Fruit fly (Drosophila melanogaster) whole organism, prepupa: ENCODE results near the gene Vha16-2.

ENCODE experiments used
- Blimp-1 ChIP-seq: fragments of 200-800 bp; sonication (Bioruptor generic); optimal IDR thresholded peaks from 3 replicates; lab custom pipeline; 2017; ENCODE audit warnings: missing biosample characterization, missing genetic modification characterization, mild to moderate bottlenecking, moderate library complexity, missing genetic modification reagents
- CG11762 ChIP-seq: fragments of 200-800 bp; sonication (Bioruptor generic); optimal IDR thresholded peaks from 3 replicates; lab custom pipeline; 2016; ENCODE audit warnings: missing biosample characterization, missing genetic modification characterization; ENCODE audit not compliant: insufficient read depth
- CG15336 ChIP-seq: fragments of 200-800 bp; sonication (Bioruptor generic); IDR thresholded peaks from 2 replicates; pipeline ENCODE4 v1.3.6; 2022; ENCODE audit warnings: missing biosample characterization, missing genetic modification characterization
- CG1621 ChIP-seq: fragments of 200-800 bp; sonication (Bioruptor generic); optimal IDR thresholded peaks from 3 replicates; lab custom pipeline; 2018; ENCODE audit warnings: missing biosample characterization, mild to moderate bottlenecking, missing genetic modification characterization
- CG16779 ChIP-seq: fragments of 200-800 bp; sonication (Bioruptor generic); optimal IDR thresholded peaks from 3 replicates; lab custom pipeline; 2017; ENCODE audit warnings: missing biosample characterization, mild to moderate bottlenecking, missing genetic modification characterization
- CG3032 ChIP-seq: fragments of 200-800 bp; optimal IDR thresholded peaks from 2 replicates; lab custom pipeline; 2019; ENCODE audit warnings: missing biosample characterization, mild to moderate bottlenecking, missing genetic modification characterization, moderate library complexity
- CG3919 ChIP-seq: fragments of 200-800 bp; sonication (Bioruptor generic); optimal IDR thresholded peaks from 3 replicates; lab custom pipeline; 2016; ENCODE audit warnings: missing biosample characterization, missing genetic modification characterization
- CG4318 ChIP-seq: fragments of 200-800 bp; sonication (Bioruptor generic); optimal IDR thresholded peaks from 3 replicates; lab custom pipeline; 2017; ENCODE audit warnings: missing biosample characterization, mild to moderate bottlenecking, missing genetic modification characterization
- CG6163 ChIP-seq: fragments of 200-800 bp; sonication (Bioruptor generic); IDR thresholded peaks from 3 replicates; pipeline ENCODE4 v1.3.6; 2022; ENCODE audit warnings: missing biosample characterization, missing genetic modification characterization
- CG6276 ChIP-seq: fragments of 200-800 bp; sonication (Bioruptor generic); optimal IDR thresholded peaks from 2 replicates; lab custom pipeline; 2017; ENCODE audit warnings: missing biosample characterization, mild to moderate bottlenecking, missing genetic modification characterization
- CG6808 ChIP-seq: fragments of 200-800 bp; sonication (Bioruptor generic); optimal IDR thresholded peaks from 3 replicates; lab custom pipeline; 2017; ENCODE audit warnings: missing biosample characterization, missing genetic modification characterization, mild to moderate bottlenecking, moderate library complexity, missing genetic modification reagents
- CG8119 ChIP-seq: fragments of 200-800 bp; sonication (Bioruptor generic); IDR thresholded peaks from 3 replicates; pipeline ENCODE4 v1.3.6; 2022; ENCODE audit warnings: missing biosample characterization, missing genetic modification characterization
- CG9139 ChIP-seq: fragments of 200-800 bp; sonication (Bioruptor generic); optimal IDR thresholded peaks from 3 replicates; lab custom pipeline; 2017; ENCODE audit warnings: missing biosample characterization, mild to moderate bottlenecking, missing genetic modification characterization
- Eip75B ChIP-seq: fragments of 200-800 bp; sonication (Bioruptor generic); optimal IDR thresholded peaks from 3 replicates; lab custom pipeline; 2016; ENCODE audit warnings: missing biosample characterization, missing genetic modification characterization
- Eip78C ChIP-seq: fragments of 200-800 bp; sonication (Bioruptor generic); peaks from one replicate; lab custom pipeline; 2016; ENCODE audit warnings: missing biosample characterization, missing genetic modification characterization
- Eip93F ChIP-seq: fragments of 200-800 bp; sonication (Bioruptor generic); optimal IDR thresholded peaks from 2 replicates; lab custom pipeline; 2016; ENCODE audit warnings: missing biosample characterization, mild to moderate bottlenecking, missing genetic modification characterization
- Ets21C ChIP-seq: fragments of 200-800 bp; sonication (Bioruptor generic); optimal IDR thresholded peaks from 3 replicates; lab custom pipeline; 2016; ENCODE audit warnings: missing biosample characterization, missing genetic modification characterization
- Ets96B ChIP-seq: fragments of 200-800 bp; optimal IDR thresholded peaks from 2 replicates; lab custom pipeline; 2019; ENCODE audit warnings: missing biosample characterization, mild to moderate bottlenecking, missing genetic modification characterization, moderate library complexity
- Gug ChIP-seq: fragments of 200-800 bp; sonication (Bioruptor generic); IDR thresholded peaks from 2 replicates; pipeline ENCODE4 v1.3.6; 2022; ENCODE audit warnings: missing biosample characterization, missing genetic modification characterization
- Hr39 ChIP-seq: fragments of 200-800 bp; sonication (Bioruptor generic); optimal IDR thresholded peaks from 2 replicates; lab custom pipeline; 2016; ENCODE audit warnings: missing biosample characterization, missing genetic modification characterization
- Hr4 ChIP-seq: fragments of 200-800 bp; sonication (Bioruptor generic); optimal IDR thresholded peaks from 3 replicates; lab custom pipeline; 2016; ENCODE audit warnings: missing biosample characterization, missing genetic modification characterization
- Lpt ChIP-seq: fragments of 200-800 bp; sonication (Bioruptor generic); optimal IDR thresholded peaks from 3 replicates; lab custom pipeline; 2016; ENCODE audit warnings: missing biosample characterization, missing genetic modification characterization
- Met ChIP-seq: fragments of 200-800 bp; sonication (Bioruptor generic); optimal IDR thresholded peaks from 3 replicates; lab custom pipeline; 2016; ENCODE audit warnings: missing biosample characterization, missing genetic modification characterization
- OdsH ChIP-seq: fragments of 200-800 bp; sonication (Bioruptor generic); optimal IDR thresholded peaks from 3 replicates; lab custom pipeline; 2016; ENCODE audit warnings: missing biosample characterization, missing genetic modification characterization
- Sox15 ChIP-seq: fragments of 200-800 bp; sonication (Bioruptor generic); optimal IDR thresholded peaks from 3 replicates; lab custom pipeline; 2016; ENCODE audit warnings: missing biosample characterization, missing genetic modification characterization
- achi ChIP-seq: fragments of 200-800 bp; sonication (Bioruptor generic); optimal IDR thresholded peaks from 3 replicates; lab custom pipeline; 2016; ENCODE audit warnings: missing biosample characterization, missing genetic modification characterization
- cyc ChIP-seq: fragments of 200-800 bp; sonication (Bioruptor generic); optimal IDR thresholded peaks from 3 replicates; lab custom pipeline; 2016; ENCODE audit warnings: missing biosample characterization, missing genetic modification characterization
- dac ChIP-seq: fragments of 200-800 bp; sonication (Bioruptor generic); optimal IDR thresholded peaks from 2 replicates; lab custom pipeline; 2017; ENCODE audit warnings: missing biosample characterization, mild to moderate bottlenecking, missing genetic modification characterization
- dsx ChIP-seq: fragments of 200-800 bp; optimal IDR thresholded peaks from 3 replicates; lab custom pipeline; 2019; ENCODE audit warnings: missing biosample characterization, mild to moderate bottlenecking, missing genetic modification characterization, moderate library complexity; ENCODE audit not compliant: poor library complexity, severe bottlenecking
- eg ChIP-seq: fragments of 200-800 bp; sonication (Bioruptor generic); IDR thresholded peaks from 3 replicates; pipeline ENCODE4 v1.3.6; 2022; ENCODE audit warnings: missing biosample characterization, missing genetic modification characterization
- fd59A ChIP-seq: fragments of 200-800 bp; sonication (Bioruptor generic); optimal IDR thresholded peaks from 2 replicates; lab custom pipeline; 2017; ENCODE audit warnings: missing biosample characterization, mild to moderate bottlenecking, missing genetic modification characterization, missing genetic modification reagents
- fd85E ChIP-seq: fragments of 200-800 bp; sonication (Bioruptor generic); optimal IDR thresholded peaks from 3 replicates; lab custom pipeline; 2016; ENCODE audit warnings: missing biosample characterization, missing genetic modification characterization
- fkh ChIP-seq: fragments of 200-800 bp; sonication (Bioruptor generic); optimal IDR thresholded peaks from 3 replicates; lab custom pipeline; 2017; ENCODE audit warnings: missing biosample characterization, mild to moderate bottlenecking, missing genetic modification characterization, moderate library complexity
- lz ChIP-seq: fragments of 200-800 bp; sonication (Bioruptor generic); optimal IDR thresholded peaks from 3 replicates; lab custom pipeline; 2016; ENCODE audit warnings: missing biosample characterization, missing genetic modification characterization
- pdm3 ChIP-seq: fragments of 200-800 bp; sonication (Bioruptor generic); optimal IDR thresholded peaks from 3 replicates; lab custom pipeline; 2016; ENCODE audit warnings: missing biosample characterization, missing genetic modification characterization
- spab ChIP-seq: fragments of 200-800 bp; sonication (Bioruptor generic); optimal IDR thresholded peaks from 2 replicates; lab custom pipeline; 2017; ENCODE audit warnings: missing biosample characterization, mild to moderate bottlenecking, missing genetic modification characterization, missing genetic modification reagents
- ss ChIP-seq, 2 experiments: fragments of 200-800 bp; sonication (Bioruptor generic); optimal IDR thresholded peaks; 2 replicates in 1 of 2; 3 replicates in 1 of 2; lab custom pipeline; 2017 to 2018; ENCODE audit warnings: mild to moderate bottlenecking in 2 of 2, missing biosample characterization in 2 of 2, missing genetic modification characterization in 2 of 2, moderate library complexity in 1 of 2
- topi ChIP-seq: fragments of 200-800 bp; sonication (Bioruptor generic); optimal IDR thresholded peaks from 3 replicates; lab custom pipeline; 2016; ENCODE audit warnings: missing biosample characterization, missing genetic modification characterization
- vri ChIP-seq: fragments of 200-800 bp; sonication (Bioruptor generic); optimal IDR thresholded peaks from 3 replicates; lab custom pipeline; 2016; ENCODE audit warnings: missing biosample characterization, mild to moderate bottlenecking, missing genetic modification characterization

Vha16-2 gene

dm6 chr3L:11439570-11439969 lies 35.2 kb upstream of the Vha16-2 start (continued):
- peak; percentile 32; the same call in 1 of the 2 replicates for TF ChIP-seq Gug (GFP tag; lab: Robert Waterston, UW)
- TF ChIP-seq Eip78C (GFP tag; lab: Kevin White, UChicago), result peak; percentile 81
- TF ChIP-seq ss (GFP tag; optimal IDR thresholded peaks at IDR 0.05; lab: Kevin White, UChicago), result peak; percentile 27 to 32
- TF ChIP-seq eg, result peak; percentile 57; the same call in 1 of the 3 replicates
- TF ChIP-seq Ets21C (GFP tag; lab: Kevin White, UChicago), result no peak
- TF ChIP-seq CG3919 (GFP tag; lab: Kevin White, UChicago), result peak; percentile 45
- TF ChIP-seq CG3032, result peak; percentile 42

- no peak for TF ChIP-seq Hr39
These were observed 34.5 kb upstream of the Vha16-2 start for dm6 chr3L:11440258-11440657.

DNA sequence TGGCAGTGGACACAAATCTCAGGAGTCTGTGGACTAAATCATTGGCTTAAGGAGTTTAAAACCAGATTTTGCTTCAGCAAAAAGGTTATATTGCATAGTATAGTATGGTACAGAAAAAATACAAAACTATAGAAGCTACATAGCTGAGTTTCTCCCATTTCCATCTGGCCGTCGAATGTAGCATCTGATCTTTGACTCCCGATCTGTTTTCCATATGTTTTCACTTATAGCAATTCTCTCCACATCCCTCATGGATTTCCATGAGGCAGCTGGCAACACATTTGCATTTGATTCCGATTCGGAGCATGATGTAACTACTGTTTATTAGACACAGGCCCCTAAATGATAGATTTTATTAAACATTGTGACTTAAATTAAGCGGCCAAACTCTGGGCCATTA lies 34.0 kb upstream of the Vha16-2 start:
- TF ChIP-seq cyc (GFP tag; lab: Kevin White, UChicago) (no peak), fkh (GFP tag; lab: Kevin White, UChicago) (no peak), topi (GFP tag; lab: Kevin White, UChicago) (no peak), Ets21C (GFP tag; lab: Kevin White, UChicago) (no peak)

dm6 chr3L:11441889-11442782 lies 32.6 kb upstream of the Vha16-2 start:
- TF ChIP-seq Met (GFP tag; lab: Kevin White, UChicago) (no peak), Gug (GFP tag; lab: Robert Waterston, UW) (0 out of 2 replicates have a peak, but pooled peaks have one; percentile 11), CG9139 (GFP tag; lab: Kevin White, UChicago) (peak; percentile 77), CG15336 (GFP tag; lab: Robert Waterston, UW) (peak; percentile 75), Lpt (peak; percentile 51), CG11762 (no peak), CG6163 (peak; percentile 81; the same call in 2 of the 3 replicates), CG4318 (GFP tag; lab: Kevin White, UChicago) (no peak), CG16779 (tag; lab: Kevin White, UChicago) (peak; percentile 6), CG6808 (peak; percentile 50), dac (GFP tag; lab: Kevin White, UChicago) (no peak), fkh (GFP tag; lab: Kevin White, UChicago) (peak; percentile 35), CG8119 (peak; percentile 78; the same call in 2 of the 3 replicates), CG6276 (peak; percentile 38), dsx (GFP tag; lab: Kevin White, UChicago) (peak; percentile 64), fd85E (GFP tag; lab: Kevin White, UChicago) (no peak), achi (GFP tag; lab: Kevin White, UChicago) (no peak), lz (GFP tag; lab: Kevin White, UChicago) (no peak), fd59A (GFP tag; lab: Kevin White, UChicago) (no peak), Hr39 (no peak), ss (GFP tag; optimal IDR thresholded peaks at IDR 0.05; lab: Kevin White, UChicago) (peak; percentile 86 to 87), Ets96B (tag; lab: Kevin White, UChicago) (no peak), Blimp-1 (GFP tag; lab: Kevin White, UChicago) (no peak), Sox15 (GFP tag; lab: Kevin White, UChicago) (no peak), Hr4 (no peak), Eip78C (GFP tag; lab: Kevin White, UChicago) (peak; percentile 34), spab (GFP tag; lab: Kevin White, UChicago) (peak; percentile 45), CG3032 (peak; percentile 14), Eip93F (GFP tag; lab: Kevin White, UChicago) (no peak), eg (peak; percentile 81), vri (GFP tag; lab: Kevin White, UChicago) (no peak), CG1621 (tag; lab: Kevin White, UChicago) (peak; percentile 40), Eip75B (GFP tag; lab: Kevin White, UChicago) (no peak), pdm3 (GFP tag; lab: Kevin White, UChicago) (no peak), OdsH (GFP tag; lab: Kevin White, UChicago) (no peak)
